Fruit fly (Drosophila melanogaster): ENCODE measurements around the gene Rlb1.

The Rlb1 gene

DNA sequence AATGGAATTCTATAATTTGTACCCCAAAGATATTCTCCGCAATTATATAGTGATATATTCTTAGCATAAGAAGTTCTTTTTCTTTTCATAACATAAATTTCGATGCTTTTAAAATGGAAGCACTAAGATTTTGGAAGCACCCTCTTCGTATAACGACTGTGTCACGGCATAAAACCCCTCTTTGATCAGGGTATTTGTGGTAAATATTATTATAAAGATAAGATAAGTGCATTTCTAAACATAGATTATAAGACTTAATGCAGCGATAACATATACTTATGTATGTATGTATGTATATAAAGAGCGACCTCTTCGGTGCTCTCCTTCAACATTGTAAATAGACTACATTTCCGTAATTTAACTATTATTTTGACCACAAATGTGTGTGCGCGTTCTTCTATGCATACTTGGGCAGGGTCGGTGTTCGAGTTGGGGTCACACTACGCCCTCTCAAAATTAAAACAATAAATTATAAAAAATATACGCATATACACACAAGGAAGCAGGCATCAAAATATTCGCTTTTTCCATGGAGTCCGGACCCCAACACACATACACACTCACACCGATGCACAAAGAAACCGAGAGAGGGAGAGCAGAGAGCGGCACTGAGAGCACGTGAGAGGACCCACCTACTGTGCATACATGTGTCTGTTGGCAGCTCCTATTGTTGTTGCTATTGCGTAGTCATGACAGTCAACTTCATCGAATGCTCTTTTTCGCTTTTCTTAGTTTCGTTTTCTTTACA, 37.3 kb downstream of the Rlb1 start:
- TF ChIP-seq usp (GFP tag; optimal IDR thresholded peaks at IDR 0.05) = no peak
- TF ChIP-seq CG8478 (optimal IDR thresholded peaks at IDR 0.05) = no peak
- no peak for TF ChIP-seq pan (optimal IDR thresholded peaks at IDR 0.05)
- TF ChIP-seq psq (optimal IDR thresholded peaks at IDR 0.05) = no peak
- no peak for TF ChIP-seq Dll (optimal IDR thresholded peaks at IDR 0.05)
- no peak for TF ChIP-seq EcR (GFP tag; optimal IDR thresholded peaks at IDR 0.05)

DNA sequence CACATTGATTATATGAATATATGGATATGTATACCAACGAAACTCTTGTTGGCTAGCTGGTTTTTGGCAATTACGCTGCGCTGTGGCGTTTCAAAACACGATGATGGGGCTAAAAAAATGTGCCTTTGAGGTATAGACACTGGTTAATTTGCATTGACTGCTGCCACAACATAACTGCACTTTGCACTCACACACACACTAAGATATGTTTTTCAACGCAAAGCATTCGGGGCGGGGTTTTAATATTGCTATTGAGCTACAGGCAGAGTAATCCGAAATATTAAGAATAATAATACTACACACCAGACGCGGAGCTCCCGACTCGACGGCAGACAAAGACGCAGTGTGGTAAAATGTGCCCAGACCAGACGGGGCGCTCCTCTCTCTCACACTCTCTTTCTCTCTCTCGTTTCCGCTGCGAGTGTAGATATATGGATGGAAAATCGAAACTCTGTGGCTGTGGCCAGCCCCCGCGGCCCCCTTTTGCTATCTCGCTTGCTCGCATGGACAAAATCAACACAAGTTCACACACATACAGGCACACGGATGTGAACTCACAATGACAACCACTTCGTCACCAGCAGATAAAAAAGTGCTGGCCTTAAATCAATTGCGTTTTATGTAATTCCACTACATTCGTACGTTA, 38.0 kb downstream of the Rlb1 start:
- TF ChIP-seq psq (optimal IDR thresholded peaks at IDR 0.05) = no peak
- peak; percentile 93 for TF ChIP-seq Dll (optimal IDR thresholded peaks at IDR 0.05)
- TF ChIP-seq CG8478 (optimal IDR thresholded peaks at IDR 0.05) = no peak

DNA sequence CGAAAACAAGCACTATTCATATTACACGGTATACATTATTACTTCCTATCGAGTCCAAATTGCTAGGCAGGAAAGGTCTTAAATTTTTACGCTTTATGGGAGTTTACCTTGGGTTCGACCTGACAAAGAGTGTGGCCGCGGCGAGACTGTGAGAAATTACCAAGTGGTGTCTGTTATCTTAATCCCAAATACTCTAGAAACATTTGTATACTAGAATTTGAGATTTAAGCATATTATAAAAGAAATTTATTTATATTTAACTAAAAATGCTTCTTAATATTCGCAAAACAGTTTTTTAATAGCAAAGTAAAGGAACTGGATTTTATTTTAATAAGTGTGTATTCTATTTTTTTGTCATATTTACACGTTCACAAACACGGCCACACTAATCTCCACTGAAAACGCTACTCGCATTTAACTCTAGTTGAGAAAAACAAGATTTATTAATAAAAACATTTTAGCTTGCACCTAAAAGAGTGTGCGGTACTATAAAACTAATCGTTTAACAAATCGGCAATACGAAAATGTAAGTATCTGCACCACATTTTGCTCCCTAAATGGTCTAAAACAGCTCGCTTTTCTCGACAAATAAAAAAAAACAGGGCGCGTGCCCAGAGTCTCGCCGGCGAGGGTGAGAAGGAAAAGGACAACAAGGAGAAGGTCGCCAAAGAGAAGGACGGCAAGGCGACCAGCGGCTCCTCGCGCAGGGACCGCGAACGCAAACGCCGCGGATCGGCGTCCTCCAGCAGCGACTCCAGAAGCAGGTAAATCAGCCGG, 38.7 kb downstream of the Rlb1 start, which contains the start of the genes mura and RnpS1:
mura (minus strand) TSS at position 148 of the 777 bp plus-strand sequence.
RnpS1 (plus strand) TSS at position 376 of the 777 bp plus-strand sequence.
- TF ChIP-seq usp (GFP tag; optimal IDR thresholded peaks at IDR 0.05) (no peak), CG8478 (optimal IDR thresholded peaks at IDR 0.05) (no peak), EcR (GFP tag; optimal IDR thresholded peaks at IDR 0.05) (no peak), psq (optimal IDR thresholded peaks at IDR 0.05) (no peak), Dll (optimal IDR thresholded peaks at IDR 0.05) (no peak), pan (optimal IDR thresholded peaks at IDR 0.05) (no peak)

DNA sequence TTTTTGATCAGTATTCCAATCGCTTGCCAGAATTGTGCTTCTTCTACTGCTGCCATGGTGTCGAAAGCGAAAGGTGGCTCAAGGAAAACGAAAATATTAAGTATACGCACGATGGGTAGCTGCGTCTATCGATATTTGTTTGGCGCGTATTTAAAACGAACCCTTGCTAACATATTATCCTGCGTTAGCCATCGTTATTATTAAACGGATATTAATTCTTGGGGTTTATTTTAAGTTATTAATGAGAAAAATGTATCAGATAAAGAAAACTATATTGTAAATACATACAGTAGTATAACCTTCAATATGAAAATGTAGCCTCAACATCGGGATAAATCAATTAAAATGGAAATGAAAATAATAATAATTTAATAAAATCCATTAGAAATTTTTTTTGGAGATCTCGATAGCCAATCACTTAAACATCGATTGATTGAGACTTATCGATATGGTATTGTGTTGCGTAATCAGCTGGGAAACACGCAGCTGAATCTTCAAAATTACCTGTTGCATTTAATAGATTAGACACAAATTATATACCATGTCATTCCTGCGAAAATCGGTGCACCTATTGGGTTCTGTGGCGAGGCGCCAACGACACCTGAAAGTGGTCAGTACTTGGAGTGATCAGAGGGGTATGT, 42.3 kb downstream of the Rlb1 start, which contains the start of the genes CG9386 and BckdhA:
CG9386 (minus strand) TSS at position 75 of the 641 bp plus-strand sequence.
BckdhA (plus strand) TSS at position 452 of the 641 bp plus-strand sequence.
- TF ChIP-seq EcR (GFP tag; optimal IDR thresholded peaks at IDR 0.05) (no peak), Dll (optimal IDR thresholded peaks at IDR 0.05) (no peak), pan (optimal IDR thresholded peaks at IDR 0.05) (no peak), usp (GFP tag; optimal IDR thresholded peaks at IDR 0.05) (no peak), psq (optimal IDR thresholded peaks at IDR 0.05) (no peak), CG8478 (optimal IDR thresholded peaks at IDR 0.05) (no peak)

DNA sequence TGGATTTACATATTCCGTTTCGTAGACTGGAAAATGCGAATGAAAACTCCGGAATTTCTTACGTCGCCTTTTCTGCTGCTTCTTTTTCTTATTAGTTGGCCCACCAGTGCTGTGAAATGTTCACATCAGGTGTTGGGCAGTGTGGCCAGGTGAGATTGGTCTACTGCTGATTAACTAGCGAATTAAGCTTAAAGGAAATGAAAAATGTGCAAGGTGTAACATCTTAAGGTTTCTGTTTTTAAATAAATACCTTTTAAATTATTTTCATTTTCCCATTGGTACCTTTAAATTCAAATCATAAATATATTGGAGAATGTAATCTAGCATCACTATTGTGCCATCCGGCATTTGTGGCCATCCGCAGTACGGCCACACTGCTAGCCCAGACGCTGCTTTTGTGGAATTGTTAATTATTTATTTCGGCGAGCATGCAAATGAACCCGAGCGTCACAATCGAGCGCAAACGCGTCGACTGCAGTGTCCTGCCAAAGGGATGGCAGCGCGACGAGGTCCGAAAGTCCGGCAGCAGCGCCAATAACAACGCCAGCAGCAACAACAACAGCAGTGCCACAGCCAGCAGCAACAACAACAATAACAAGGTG, 46.4 kb downstream of the Rlb1 start, which contains the start of the genes AP-1mu and MBD-like:
AP-1mu (minus strand) TSS at position 113 of the 602 bp plus-strand sequence.
MBD-like (plus strand) TSS at position 348 of the 602 bp plus-strand sequence.
- TF ChIP-seq EcR (GFP tag; optimal IDR thresholded peaks at IDR 0.05) (no peak), pan (optimal IDR thresholded peaks at IDR 0.05) (no peak), Dll (optimal IDR thresholded peaks at IDR 0.05) (no peak), CG8478 (optimal IDR thresholded peaks at IDR 0.05) (no peak), psq (optimal IDR thresholded peaks at IDR 0.05) (no peak), usp (GFP tag; optimal IDR thresholded peaks at IDR 0.05) (no peak)

DNA sequence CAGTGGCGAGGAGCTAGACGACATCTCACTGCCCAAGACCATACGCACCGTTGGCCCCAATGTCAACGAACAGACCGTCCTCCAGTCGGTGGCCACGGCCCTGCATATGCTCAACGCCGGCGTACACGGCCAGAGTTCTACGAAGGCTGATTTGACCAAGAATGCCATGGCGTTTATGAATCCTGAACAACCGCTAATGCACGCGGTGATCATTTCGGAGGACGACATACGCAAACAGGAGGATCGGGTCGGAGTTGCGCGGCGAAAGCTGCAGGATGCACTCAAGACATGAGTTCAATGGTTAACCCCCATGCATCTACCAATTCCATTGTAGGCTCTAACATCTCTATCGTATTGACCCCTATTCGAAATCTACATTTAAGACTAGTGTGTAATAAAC, 48.0 kb downstream of the Rlb1 start:
- TF ChIP-seq EcR (GFP tag; optimal IDR thresholded peaks at IDR 0.05) (no peak), usp (GFP tag; optimal IDR thresholded peaks at IDR 0.05) (no peak), Dll (optimal IDR thresholded peaks at IDR 0.05) (no peak), psq (optimal IDR thresholded peaks at IDR 0.05) (no peak), CG8478 (optimal IDR thresholded peaks at IDR 0.05) (no peak), pan (optimal IDR thresholded peaks at IDR 0.05) (no peak)

DNA sequence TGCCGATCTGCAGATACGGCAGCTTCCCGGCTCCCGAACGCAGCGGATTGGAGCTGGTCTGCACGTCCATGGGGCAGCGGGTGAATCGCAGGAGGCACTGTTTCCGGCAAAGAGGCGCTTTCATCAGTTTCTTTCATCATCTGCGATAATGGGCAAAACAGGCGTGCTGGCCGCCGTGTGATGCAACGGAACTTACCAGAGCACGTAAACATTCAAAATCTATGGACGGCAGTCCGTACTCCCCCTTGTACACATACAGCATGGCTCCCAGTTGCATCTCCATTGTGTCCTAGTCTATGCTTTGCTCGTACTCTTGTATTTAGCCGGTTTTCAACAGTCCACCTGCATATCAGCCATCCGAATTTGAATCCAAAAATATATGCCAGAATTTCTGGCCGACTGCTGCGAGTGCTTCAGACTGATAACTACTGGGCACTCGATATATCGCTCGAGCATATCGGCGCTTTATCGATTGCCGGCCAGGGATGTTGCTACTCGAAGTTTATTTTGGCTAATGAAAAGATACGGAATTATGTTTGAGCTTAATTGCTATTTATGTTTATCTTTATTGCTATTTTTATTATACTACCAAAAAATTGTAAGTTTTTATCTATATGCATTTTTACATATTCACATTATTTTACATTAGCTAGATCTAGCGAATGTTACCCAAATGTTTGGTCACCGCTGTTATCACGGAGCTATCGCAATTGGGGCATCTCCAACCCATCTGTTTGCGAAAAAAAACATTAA, 50.3 kb downstream of the Rlb1 start, which contains the start of the genes CG9393 and Vps45:
CG9393 (minus strand) TSS at position 434 of the 753 bp plus-strand sequence.
Vps45 (plus strand) TSS at position 685 of the 753 bp plus-strand sequence.
- TF ChIP-seq usp (GFP tag; optimal IDR thresholded peaks at IDR 0.05) = no peak
- no peak for TF ChIP-seq psq (optimal IDR thresholded peaks at IDR 0.05)
- TF ChIP-seq pan (optimal IDR thresholded peaks at IDR 0.05) = no peak
- TF ChIP-seq Dll (optimal IDR thresholded peaks at IDR 0.05) = no peak
- TF ChIP-seq CG8478 (optimal IDR thresholded peaks at IDR 0.05) = no peak
- TF ChIP-seq EcR (GFP tag; optimal IDR thresholded peaks at IDR 0.05) = no peak

Measured in whole organism.